Worm (Caenorhabditis elegans) whole organism, L1 larva: Measurements from ENCODE around the gene R05G9.1.

Source experiments
- blmp-1 ChIP-seq: fragments of 150-350 bp; optimal IDR thresholded peaks from 2 replicates; lab custom pipeline; 2014; ENCODE audit warnings: missing biosample characterization, missing genetic modification characterization
- ceh-82 ChIP-seq, 3 experiments: fragments of 150-350 bp in 1 of 3; sonication (generic microtip) in 2 of 3; optimal IDR thresholded peaks; 2 replicates each; lab custom pipeline; 2014 to 2017; ENCODE audit warnings: missing biosample characterization in 3 of 3, missing genetic modification characterization in 3 of 3
- lsy-2 ChIP-seq, 2 experiments: fragments of 150-350 bp; optimal IDR thresholded peaks; 2 replicates each; lab custom pipeline; 2014; ENCODE audit warnings: missing biosample characterization in 2 of 2, missing genetic modification characterization in 2 of 2
- nhr-12 ChIP-seq: sonication (generic microtip); optimal IDR thresholded peaks from 2 replicates; lab custom pipeline; 2017; ENCODE audit warnings: missing biosample characterization, missing genetic modification characterization
- nhr-71 ChIP-seq: sonication (generic microtip); optimal IDR thresholded peaks from 2 replicates; lab custom pipeline; 2016; ENCODE audit warnings: mild to moderate bottlenecking, missing genetic modification characterization, moderate library complexity, missing compliant biosample characterization
- nhr-77 ChIP-seq: fragments of 150-350 bp; optimal IDR thresholded peaks from 2 replicates; lab custom pipeline; 2014; ENCODE audit warnings: missing biosample characterization, missing genetic modification characterization
- snpc-4 ChIP-seq: fragments of 150-350 bp; optimal IDR thresholded peaks from 2 replicates; lab custom pipeline; 2014; ENCODE audit warnings: missing biosample characterization, missing genetic modification characterization
- tbx-2 ChIP-seq: sonication (generic microtip); optimal IDR thresholded peaks from 2 replicates; lab custom pipeline; 2016; ENCODE audit warnings: missing genetic modification characterization, missing compliant biosample characterization
- unc-130 ChIP-seq: fragments of 150-350 bp; optimal IDR thresholded peaks from 2 replicates; lab custom pipeline; 2017; ENCODE audit warnings: missing biosample characterization, missing genetic modification characterization, inconsistent platforms
- unc-62 ChIP-seq: fragments of 150-350 bp; optimal IDR thresholded peaks from 2 replicates; lab custom pipeline; 2014; ENCODE audit warnings: missing biosample characterization, missing genetic modification reagents, missing genetic modification characterization
- zag-1 ChIP-seq: fragments of 150-350 bp; optimal IDR thresholded peaks from 2 replicates; lab custom pipeline; 2014; ENCODE audit warnings: missing biosample characterization, missing genetic modification characterization
- ztf-11 ChIP-seq, 2 experiments: sonication (generic microtip); optimal IDR thresholded peaks; 2 replicates each; lab custom pipeline; 2016 to 2017; ENCODE audit warnings: missing genetic modification characterization in 2 of 2, missing biosample characterization in 1 of 2, missing compliant biosample characterization in 1 of 2

DNA sequence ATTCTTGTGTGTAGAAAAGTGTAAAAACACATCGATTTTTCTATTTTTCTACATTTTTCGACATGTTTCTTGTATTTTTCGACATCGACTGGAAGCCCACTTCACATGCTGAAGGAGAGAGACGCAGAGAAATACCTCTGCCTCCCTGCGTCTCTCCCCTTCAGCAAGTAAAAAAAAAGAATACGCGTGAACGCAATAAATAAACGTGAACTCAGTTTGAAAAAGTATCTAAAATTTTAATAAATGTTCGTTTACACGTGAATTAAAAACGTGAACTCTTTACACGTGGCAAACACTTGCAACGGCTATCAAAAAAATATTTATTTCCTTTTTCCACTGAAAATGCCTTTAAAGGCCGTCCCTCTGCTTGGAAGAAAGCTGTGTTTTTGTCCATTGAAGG lies at the start of gene R05G9.1:
- TF ChIP-seq nhr-71 (tag; lab: Kevin White, UChicago): no peak
- TF ChIP-seq blmp-1 (tag; lab: Kevin White, UChicago): no peak
- TF ChIP-seq lsy-2 (tag; optimal IDR thresholded peaks at IDR 0.05; lab: Kevin White, UChicago): no peak
- no peak for TF ChIP-seq unc-62 (GFP tag; lab: Kevin White, UChicago)
- TF ChIP-seq nhr-12: no peak
- no peak for TF ChIP-seq nhr-77 (tag; lab: Kevin White, UChicago)
- no peak for TF ChIP-seq unc-130 (tag; lab: Kevin White, UChicago)
- no peak for TF ChIP-seq tbx-2 (tag; lab: Kevin White, UChicago)
- TF ChIP-seq ceh-82 (tag; optimal IDR thresholded peaks at IDR 0.05; lab: Kevin White, UChicago): no peak
- TF ChIP-seq ztf-11 (tag; optimal IDR thresholded peaks at IDR 0.05; lab: Kevin White, UChicago): no peak
- TF ChIP-seq zag-1: no peak
- no peak for TF ChIP-seq snpc-4 (tag; lab: Kevin White, UChicago)
